Fruit fly (Drosophila melanogaster) whole organism, pupa: ENCODE data around the gene RpS10b.
A peak's percentile ranks its signal among the peaks of the same experiment; 100 is the strongest.

Experiments used
- CG10348 ChIP-seq: fragments of 200-800 bp; sonication (Bioruptor generic); IDR thresholded peaks from 2 replicates; pipeline ENCODE4 v1.3.6; 2022; ENCODE audit warnings: missing biosample characterization, missing genetic modification characterization
- CG12605 ChIP-seq: fragments of 200-800 bp; sonication (Bioruptor generic); IDR thresholded peaks from 2 replicates; pipeline ENCODE4 v1.3.6; 2022; ENCODE audit warnings: missing biosample characterization, missing genetic modification characterization
- CG13204 ChIP-seq: fragments of 200-800 bp; sonication (Bioruptor generic); optimal IDR thresholded peaks from 2 replicates; lab custom pipeline; 2018; ENCODE audit warnings: missing biosample characterization, mild to moderate bottlenecking, missing genetic modification characterization, moderate library complexity
- CG14655 ChIP-seq: fragments of 200-800 bp; sonication (Bioruptor generic); optimal IDR thresholded peaks from 3 replicates; lab custom pipeline; 2017; ENCODE audit warnings: mild to moderate bottlenecking, missing biosample characterization, missing genetic modification reagents, missing genetic modification characterization
- CG15710 ChIP-seq: fragments of 200-800 bp; sonication (Bioruptor generic); optimal IDR thresholded peaks from 2 replicates; lab custom pipeline; 2018; ENCODE audit warnings: missing biosample characterization, mild to moderate bottlenecking, missing genetic modification characterization, moderate library complexity
- CG17806 ChIP-seq: fragments of 200-800 bp; sonication (Bioruptor generic); optimal IDR thresholded peaks from 2 replicates; lab custom pipeline; 2018; ENCODE audit warnings: missing biosample characterization, mild to moderate bottlenecking, missing genetic modification characterization, moderate library complexity
- CG32121 ChIP-seq: fragments of 200-800 bp; sonication (Bioruptor generic); IDR thresholded peaks from 2 replicates; pipeline ENCODE4 v1.3.6; 2022; ENCODE audit warnings: missing biosample characterization, missing genetic modification characterization
- CG34367 ChIP-seq: fragments of 200-800 bp; sonication (Bioruptor generic); optimal IDR thresholded peaks from 2 replicates; lab custom pipeline; 2018; ENCODE audit warnings: missing biosample characterization, mild to moderate bottlenecking, missing genetic modification characterization
- CG4496 ChIP-seq: fragments of 200-800 bp; sonication (Bioruptor generic); IDR thresholded peaks from 3 replicates; pipeline ENCODE4 v1.3.6; 2022; ENCODE audit warnings: missing biosample characterization, missing genetic modification characterization
- CG8159 ChIP-seq: fragments of 200-800 bp; sonication (Bioruptor generic); optimal IDR thresholded peaks from 3 replicates; lab custom pipeline; 2018; ENCODE audit warnings: missing biosample characterization, mild to moderate bottlenecking, missing genetic modification characterization, moderate library complexity
- CG8301 ChIP-seq: fragments of 200-800 bp; sonication (Bioruptor generic); optimal IDR thresholded peaks from 2 replicates; lab custom pipeline; 2018; ENCODE audit warnings: missing biosample characterization, mild to moderate bottlenecking, missing genetic modification characterization
- CG9948 ChIP-seq: fragments of 200-800 bp; sonication (Bioruptor generic); optimal IDR thresholded peaks from 2 replicates; lab custom pipeline; 2018; ENCODE audit warnings: missing biosample characterization, mild to moderate bottlenecking, missing genetic modification characterization, moderate library complexity
- D1 ChIP-seq: fragments of 200-800 bp; sonication (Bioruptor generic); optimal IDR thresholded peaks from 2 replicates; lab custom pipeline; 2018; ENCODE audit warnings: missing biosample characterization, mild to moderate bottlenecking, missing genetic modification characterization, moderate library complexity
- EcR ChIP-seq: fragments of 200-800 bp; sonication (Bioruptor generic); optimal IDR thresholded peaks from 3 replicates; lab custom pipeline; 2019; ENCODE audit warnings: missing biosample characterization, missing genetic modification characterization, mild to moderate bottlenecking, moderate library complexity, missing genetic modification reagents
- Ets98B ChIP-seq: fragments of 200-800 bp; sonication (Bioruptor generic); IDR thresholded peaks from 2 replicates; pipeline ENCODE4 v1.3.6; 2022; ENCODE audit warnings: missing biosample characterization, missing genetic modification characterization
- Pif1A ChIP-seq: fragments of 200-800 bp; sonication (Bioruptor generic); optimal IDR thresholded peaks from 3 replicates; lab custom pipeline; 2016; ENCODE audit warnings: missing biosample characterization, missing genetic modification characterization
- Pif1B ChIP-seq: fragments of 200-800 bp; sonication (Bioruptor generic); optimal IDR thresholded peaks from 3 replicates; lab custom pipeline; 2016; ENCODE audit warnings: missing biosample characterization, missing genetic modification characterization
- Snoo ChIP-seq: fragments of 200-800 bp; sonication (Bioruptor generic); optimal IDR thresholded peaks from 3 replicates; lab custom pipeline; 2017; ENCODE audit warnings: missing biosample characterization, mild to moderate bottlenecking, missing genetic modification characterization, inconsistent platforms
- fd96Ca ChIP-seq: fragments of 200-800 bp; sonication (Bioruptor generic); IDR thresholded peaks from 3 replicates; pipeline ENCODE4 v1.3.6; 2022; ENCODE audit warnings: missing biosample characterization, missing genetic modification characterization
- gl ChIP-seq: fragments of 200-800 bp; sonication (Bioruptor generic); optimal IDR thresholded peaks from 2 replicates; lab custom pipeline; 2018; ENCODE audit warnings: missing biosample characterization, mild to moderate bottlenecking, missing genetic modification characterization
- rn ChIP-seq: fragments of 200-800 bp; sonication (Bioruptor generic); IDR thresholded peaks from 2 replicates; pipeline ENCODE4 v1.3.6; 2022; ENCODE audit warnings: missing biosample characterization, missing genetic modification characterization

The RpS10b gene

DNA sequence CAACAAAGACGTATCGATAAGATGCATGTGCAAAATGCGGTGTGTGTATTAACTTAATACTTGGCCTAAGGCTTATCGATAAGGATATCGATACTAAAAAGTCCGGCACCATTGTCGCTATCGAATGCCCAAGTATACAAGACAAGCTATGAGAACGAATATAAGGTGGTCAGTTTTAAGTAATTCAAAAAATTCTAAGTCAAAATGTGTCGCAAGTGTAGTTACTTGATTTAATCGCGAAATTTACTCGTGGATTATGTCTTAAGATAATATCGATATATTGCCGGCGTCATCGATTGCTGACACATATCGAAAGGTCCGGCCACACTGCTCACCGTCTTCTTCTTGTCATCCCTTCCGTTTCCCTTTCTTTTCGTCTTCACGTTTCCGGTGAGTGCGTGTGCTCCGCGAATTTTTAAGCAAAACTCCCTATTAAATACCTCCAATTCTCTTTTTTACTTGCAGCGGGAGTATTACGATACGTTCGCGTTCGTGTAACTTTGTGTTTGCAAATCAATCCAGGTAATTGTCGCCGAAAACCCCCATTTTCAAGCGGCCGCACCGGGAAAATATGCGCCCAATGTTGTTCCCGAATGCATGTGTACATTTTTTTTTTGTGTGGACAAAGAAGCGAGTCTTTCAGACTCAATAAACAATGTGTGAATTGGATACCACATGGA is at the start of gene RpS10b:
Gene RpS10b (plus strand): TSS at position 348 of the 680 bp plus-strand sequence.
- TF ChIP-seq fd96Ca, result no peak
- peak; percentile 63 for TF ChIP-seq CG8159
- no peak for TF ChIP-seq CG10348 (GFP tag; lab: Robert Waterston, UW)
- TF ChIP-seq CG13204 (GFP tag; lab: Kevin White, UChicago), result peak; percentile 73
- peak; percentile 78 for TF ChIP-seq Pif1B (GFP tag; lab: Kevin White, UChicago)
- TF ChIP-seq D1 (tag; lab: Kevin White, UChicago), result no peak
- TF ChIP-seq Ets98B (GFP tag; lab: Robert Waterston, UW), result peak; percentile 41
- TF ChIP-seq EcR (GFP tag; lab: Kevin White, UChicago), result no peak
- TF ChIP-seq CG34367 (tag; lab: Kevin White, UChicago), result peak; percentile 78
- no peak for TF ChIP-seq CG32121 (GFP tag; lab: Robert Waterston, UW)
- no peak for TF ChIP-seq rn (GFP tag; lab: Robert Waterston, UW)
- peak; percentile 67 for TF ChIP-seq CG15710 (tag; lab: Kevin White, UChicago)
- peak; percentile 92 for TF ChIP-seq CG4496 (GFP tag; lab: Robert Waterston, UW)
- TF ChIP-seq CG8301 (tag; lab: Kevin White, UChicago), result peak; percentile 47
- TF ChIP-seq gl (tag; lab: Kevin White, UChicago), result peak; percentile 73
- peak; percentile 93 for TF ChIP-seq Snoo (tag; lab: Kevin White, UChicago)
- peak; percentile 79 for TF ChIP-seq CG12605 (GFP tag; lab: Robert Waterston, UW)
- peak; percentile 28 for TF ChIP-seq CG17806
- peak; percentile 3 for TF ChIP-seq CG9948
- peak; percentile 85 for TF ChIP-seq Pif1A (GFP tag; lab: Kevin White, UChicago)
- TF ChIP-seq CG14655 (GFP tag; lab: Kevin White, UChicago), result peak; percentile 60
- TF ChIP-seq, all 21 proteins: peak for 15

DNA sequence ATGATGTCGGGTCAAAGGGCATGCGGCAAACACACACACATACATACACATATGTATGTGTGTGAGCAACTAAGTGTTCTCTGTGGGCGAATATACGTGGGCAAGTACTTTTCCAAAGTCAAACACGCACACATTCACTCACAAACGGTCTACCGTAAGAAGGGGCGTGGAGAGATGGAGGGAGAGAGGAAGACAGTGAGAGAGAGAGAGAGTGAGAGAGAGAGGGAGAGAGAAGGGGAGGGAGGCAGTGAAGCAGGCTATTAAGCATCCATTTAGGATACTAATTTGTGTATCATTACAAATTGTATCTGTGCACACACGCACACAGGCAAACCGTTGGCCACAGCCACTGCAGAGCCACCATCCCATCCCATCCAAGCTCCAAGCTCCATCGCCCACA is 49.4 kb upstream of the RpS10b start:
- TF ChIP-seq rn (GFP tag; lab: Robert Waterston, UW) (no peak), CG34367 (tag; lab: Kevin White, UChicago) (no peak), D1 (tag; lab: Kevin White, UChicago) (no peak), CG8301 (tag; lab: Kevin White, UChicago) (no peak), CG17806 (no peak), CG4496 (GFP tag; lab: Robert Waterston, UW) (no peak), CG15710 (tag; lab: Kevin White, UChicago) (no peak), CG10348 (GFP tag; lab: Robert Waterston, UW) (no peak), CG9948 (no peak), Pif1B (GFP tag; lab: Kevin White, UChicago) (no peak), CG13204 (GFP tag; lab: Kevin White, UChicago) (no peak)
- TF ChIP-seq, all 21 proteins: peak for 0

- no peak for TF ChIP-seq CG13204 (GFP tag; lab: Kevin White, UChicago)
- no peak for TF ChIP-seq Pif1A (GFP tag; lab: Kevin White, UChicago)
- no peak for TF ChIP-seq CG8159
- no peak for TF ChIP-seq CG9948
- TF ChIP-seq Snoo (tag; lab: Kevin White, UChicago), result no peak
These were observed 48.3 kb upstream of the RpS10b start for dm6 chrX:19549570-19549969.

DNA sequence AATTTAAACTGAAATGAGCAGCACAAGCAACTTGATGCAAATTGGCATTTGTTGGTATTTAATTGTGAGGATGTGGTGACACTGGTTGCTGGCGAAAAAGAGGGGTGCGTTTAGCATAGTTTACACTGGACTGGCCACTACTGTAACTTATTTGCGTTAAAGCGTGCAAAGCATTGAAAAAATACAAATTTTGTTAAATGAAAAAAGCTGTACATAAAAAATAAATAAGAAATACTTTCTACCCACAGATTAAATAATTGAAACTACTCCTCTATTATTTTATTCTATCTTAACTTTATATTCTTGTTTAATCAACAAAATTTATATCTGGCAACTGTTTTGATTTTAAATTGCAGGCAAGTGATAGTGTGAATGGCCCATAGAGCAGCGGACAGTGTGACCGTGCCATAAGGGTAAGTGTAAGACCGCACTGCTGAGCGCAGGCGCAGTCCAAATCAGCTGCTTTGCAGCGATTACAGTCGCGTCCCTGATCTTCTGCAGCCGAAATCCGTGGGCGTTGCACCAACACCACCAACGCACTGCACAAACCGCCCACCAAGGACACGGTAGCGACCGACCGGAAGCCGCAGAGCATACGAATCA is 32.0 kb upstream of the RpS10b start, which contains the start of the genes Grip84 and car:
Gene Grip84 (minus strand): TSS at position 51 of the 603 bp plus-strand sequence.
Gene car (plus strand): TSS at position 306 of the 603 bp plus-strand sequence.
- TF ChIP-seq CG17806, result peak; percentile 56
- TF ChIP-seq CG10348 (GFP tag; lab: Robert Waterston, UW), result peak; percentile 14; the same call in 1 of the 2 replicates
- TF ChIP-seq Pif1B (GFP tag; lab: Kevin White, UChicago), result no peak
- TF ChIP-seq CG8159, result no peak
- TF ChIP-seq CG9948, result peak; percentile 65
- no peak for TF ChIP-seq Pif1A (GFP tag; lab: Kevin White, UChicago)
- no peak for TF ChIP-seq Snoo (tag; lab: Kevin White, UChicago)
- no peak for TF ChIP-seq CG8301 (tag; lab: Kevin White, UChicago)
- 0 out of 3 replicates have a peak, but pooled peaks have one; percentile 48 for TF ChIP-seq fd96Ca
- no peak for TF ChIP-seq CG14655 (GFP tag; lab: Kevin White, UChicago)
- TF ChIP-seq CG15710 (tag; lab: Kevin White, UChicago), result peak; percentile 58
- TF ChIP-seq gl (tag; lab: Kevin White, UChicago), result no peak
- peak; percentile 39 for TF ChIP-seq CG34367 (tag; lab: Kevin White, UChicago)
- no peak for TF ChIP-seq rn (GFP tag; lab: Robert Waterston, UW)
- no peak for TF ChIP-seq EcR (GFP tag; lab: Kevin White, UChicago)
- TF ChIP-seq CG13204 (GFP tag; lab: Kevin White, UChicago), result no peak
- TF ChIP-seq D1 (tag; lab: Kevin White, UChicago), result no peak
- peak; percentile 49; the same call in 1 of the 2 replicates for TF ChIP-seq CG12605 (GFP tag; lab: Robert Waterston, UW)
- peak; percentile 40 for TF ChIP-seq CG32121 (GFP tag; lab: Robert Waterston, UW)
- TF ChIP-seq Ets98B (GFP tag; lab: Robert Waterston, UW), result no peak; the same call in 1 of the 2 replicates
- TF ChIP-seq CG4496 (GFP tag; lab: Robert Waterston, UW), result no peak; the same call in 2 of the 3 replicates

DNA sequence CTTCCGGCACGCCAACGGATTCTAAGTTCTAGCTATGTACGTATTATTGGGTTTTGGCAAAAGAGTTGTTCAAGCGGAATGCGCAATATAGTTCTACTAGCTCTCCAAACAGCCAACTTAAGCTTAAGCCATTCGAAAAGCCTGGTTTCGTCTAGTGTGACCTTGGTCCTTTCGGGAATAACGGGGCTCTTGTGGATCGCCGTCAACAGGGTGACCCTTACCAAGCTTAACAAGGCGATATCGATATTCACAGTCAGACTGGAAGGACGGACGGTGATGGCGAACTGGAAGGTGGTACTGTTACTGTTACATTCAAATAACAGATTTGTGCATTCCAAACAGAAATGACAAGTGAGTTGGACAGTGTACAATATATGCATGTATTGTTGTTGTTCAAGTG is 24.1 kb upstream of the RpS10b start:
- TF ChIP-seq CG8301 (tag; lab: Kevin White, UChicago) (no peak), gl (tag; lab: Kevin White, UChicago) (no peak), D1 (tag; lab: Kevin White, UChicago) (no peak), Pif1A (GFP tag; lab: Kevin White, UChicago) (no peak), CG34367 (tag; lab: Kevin White, UChicago) (no peak), CG4496 (GFP tag; lab: Robert Waterston, UW) (no peak), Pif1B (GFP tag; lab: Kevin White, UChicago) (no peak), CG9948 (no peak), EcR (GFP tag; lab: Kevin White, UChicago) (no peak), CG10348 (GFP tag; lab: Robert Waterston, UW) (no peak), Snoo (tag; lab: Kevin White, UChicago) (no peak), CG17806 (no peak), CG12605 (GFP tag; lab: Robert Waterston, UW) (no peak), CG32121 (GFP tag; lab: Robert Waterston, UW) (no peak), CG15710 (tag; lab: Kevin White, UChicago) (no peak), CG14655 (GFP tag; lab: Kevin White, UChicago) (no peak)
- TF ChIP-seq, all 21 proteins: peak for 0
